Worm (Caenorhabditis elegans) whole organism, L4 larva: Measurements from ENCODE around the gene mtp-18.
A peak's percentile ranks its signal among the peaks of the same experiment; 100 is the strongest.

Experiments
- F10B5.3 ChIP-seq: sonication (generic microtip); optimal IDR thresholded peaks from 2 replicates; lab custom pipeline; 2016; ENCODE audit warnings: mild to moderate bottlenecking, missing genetic modification characterization, missing compliant biosample characterization
- F44E2.7 ChIP-seq: fragments of 200-800 bp; sonication (Bioruptor generic); IDR thresholded peaks from 2 replicates; pipeline ENCODE4 v2.1.2; 2022; ENCODE audit warnings: missing genetic modification characterization, missing compliant biosample characterization
- F49E8.2 ChIP-seq: sonication (generic microtip); optimal IDR thresholded peaks from 2 replicates; lab custom pipeline; 2016; ENCODE audit warnings: missing compliant biosample characterization, mild to moderate bottlenecking, missing genetic modification characterization, borderline replicate concordance
- T20F7.1 ChIP-seq: fragments of 200-800 bp; sonication (Bioruptor generic); optimal IDR thresholded peaks from 2 replicates; lab custom pipeline; 2018; ENCODE audit warnings: mild to moderate bottlenecking, missing genetic modification characterization, missing compliant biosample characterization
- Y105C5A.15 ChIP-seq: fragments of 200-800 bp; sonication (Bioruptor generic); IDR thresholded peaks from 2 replicates; pipeline ENCODE4 v1.3.6; 2022; ENCODE audit warnings: missing genetic modification characterization, missing compliant biosample characterization
- Y5F2A.4 ChIP-seq: fragments of 200-800 bp; sonication (Bioruptor generic); optimal IDR thresholded peaks from 2 replicates; lab custom pipeline; 2018; ENCODE audit warnings: mild to moderate bottlenecking, missing genetic modification characterization, missing compliant biosample characterization
- ZK337.2 ChIP-seq: fragments of 200-800 bp; sonication (Bioruptor generic); IDR thresholded peaks from 2 replicates; pipeline ENCODE4 v1.3.6; 2022; ENCODE audit warnings: missing genetic modification reagents, missing genetic modification characterization, missing compliant biosample characterization
- ZK546.5 ChIP-seq, 2 experiments: sonication (generic microtip); optimal IDR thresholded peaks; 2 replicates each; lab custom pipeline; 2017; ENCODE audit warnings: missing biosample characterization in 2 of 2, missing genetic modification characterization in 2 of 2
- aha-1 ChIP-seq: fragments of 150-350 bp; peaks from one replicate; lab custom pipeline; 2014; ENCODE audit warnings: missing biosample characterization, missing genetic modification characterization
- ceh-44 ChIP-seq: fragments of 200-800 bp; sonication (Bioruptor generic); IDR thresholded peaks from 2 replicates; pipeline ENCODE4 v1.3.6; 2022; ENCODE audit warnings: missing genetic modification reagents, missing genetic modification characterization, missing compliant biosample characterization
- ceh-62 ChIP-seq: sonication (generic microtip); optimal IDR thresholded peaks from 2 replicates; lab custom pipeline; 2017; ENCODE audit warnings: missing biosample characterization, missing genetic modification characterization
- ces-1 ChIP-seq: fragments of 150-350 bp; sonication (generic microtip); optimal IDR thresholded peaks from 4 replicates; lab custom pipeline; 2014; ENCODE audit warnings: missing biosample characterization, missing genetic modification reagents, missing genetic modification characterization
- daf-16 ChIP-seq, 3 experiments: sonication (generic microtip); optimal IDR thresholded peaks; 2 replicates each; lab custom pipeline; 2016 to 2017; ENCODE audit warnings: missing genetic modification characterization in 3 of 3, missing genetic modification reagents in 3 of 3, mild to moderate bottlenecking in 2 of 3, missing compliant biosample characterization in 2 of 3, missing biosample characterization in 1 of 3, moderate library complexity in 1 of 3
- daf-19 ChIP-seq: fragments of 200-800 bp; sonication (Bioruptor generic); conservative IDR thresholded peaks from 2 replicates; pipeline ENCODE4 v1.3.6; 2022; ENCODE audit warnings: missing genetic modification characterization, missing compliant biosample characterization
- dmd-6 ChIP-seq: fragments of 200-800 bp; sonication (Bioruptor generic); IDR thresholded peaks from 2 replicates; pipeline ENCODE4 v1.3.6; 2022; ENCODE audit warnings: missing genetic modification reagents, missing genetic modification characterization, missing compliant biosample characterization
- dpl-1 ChIP-seq: fragments of 150-350 bp; optimal IDR thresholded peaks from 2 replicates; lab custom pipeline; 2014; ENCODE audit warnings: missing biosample characterization, missing genetic modification reagents, missing genetic modification characterization
- dve-1 ChIP-seq: sonication (generic microtip); optimal IDR thresholded peaks from 2 replicates; lab custom pipeline; 2017; ENCODE audit warnings: antibody characterized with exemption, mild to moderate bottlenecking, missing genetic modification characterization, missing compliant biosample characterization; ENCODE audit not compliant: insufficient read depth
- fkh-10 ChIP-seq: fragments of 150-350 bp; optimal IDR thresholded peaks from 2 replicates; lab custom pipeline; 2014; ENCODE audit warnings: missing biosample characterization, missing genetic modification reagents, missing genetic modification characterization
- fos-1 ChIP-seq: fragments of 150-350 bp; optimal IDR thresholded peaks from 2 replicates; lab custom pipeline; 2014; ENCODE audit warnings: missing biosample characterization, missing genetic modification characterization
- gei-8 ChIP-seq: fragments of 200-800 bp; sonication (Bioruptor generic); optimal IDR thresholded peaks from 2 replicates; lab custom pipeline; 2018; ENCODE audit warnings: mild to moderate bottlenecking, missing genetic modification characterization, missing compliant biosample characterization
- hif-1 ChIP-seq, 2 experiments: sonication (generic microtip); optimal IDR thresholded peaks; 2 replicates each; lab custom pipeline; 2016 to 2017; ENCODE audit warnings: missing compliant biosample characterization in 2 of 2, missing genetic modification characterization in 2 of 2, missing genetic modification reagents in 2 of 2, missing genotype in 2 of 2, mild to moderate bottlenecking in 1 of 2
- hlh-30 ChIP-seq: sonication (generic microtip); optimal IDR thresholded peaks from 2 replicates; lab custom pipeline; 2017; ENCODE audit warnings: antibody characterized with exemption, mild to moderate bottlenecking, missing genetic modification characterization, missing compliant biosample characterization; ENCODE audit not compliant: insufficient read depth
- lin-13 ChIP-seq: fragments of 150-350 bp; optimal IDR thresholded peaks from 2 replicates; lab custom pipeline; 2014; ENCODE audit warnings: missing biosample characterization, missing genetic modification reagents, missing genetic modification characterization
- lin-15B ChIP-seq: fragments of 150-350 bp; sonication (generic microtip); optimal IDR thresholded peaks from 3 replicates; lab custom pipeline; 2014; ENCODE audit warnings: missing biosample characterization, missing genetic modification characterization
- lin-29 ChIP-seq: fragments of 200-800 bp; sonication (Bioruptor generic); IDR thresholded peaks from 2 replicates; pipeline ENCODE4 v1.3.6; 2022; ENCODE audit warnings: missing genetic modification reagents, missing genetic modification characterization, missing compliant biosample characterization
- lir-3 ChIP-seq: sonication (generic microtip); optimal IDR thresholded peaks from 2 replicates; lab custom pipeline; 2016; ENCODE audit warnings: mild to moderate bottlenecking, missing genetic modification characterization, missing compliant biosample characterization
- madf-9 ChIP-seq: fragments of 200-800 bp; sonication (Bioruptor generic); conservative IDR thresholded peaks from 2 replicates; pipeline ENCODE4 v1.3.6; 2022; ENCODE audit warnings: missing genetic modification reagents, missing genetic modification characterization, missing compliant biosample characterization
- mdt-29 ChIP-seq: fragments of 200-800 bp; sonication (Bioruptor generic); IDR thresholded peaks from 2 replicates; pipeline ENCODE4 v1.3.6; 2022; ENCODE audit warnings: missing genetic modification reagents, missing genetic modification characterization, missing compliant biosample characterization
- mep-1 ChIP-seq: fragments of 150-350 bp; sonication (generic microtip); optimal IDR thresholded peaks from 3 replicates; lab custom pipeline; 2014; ENCODE audit warnings: missing biosample characterization, missing genetic modification characterization
- nhr-28 ChIP-seq: fragments of 150-350 bp; optimal IDR thresholded peaks from 2 replicates; lab custom pipeline; 2014; ENCODE audit warnings: missing biosample characterization, missing genetic modification characterization
- nhr-41 ChIP-seq: fragments of 200-800 bp; sonication (Bioruptor generic); IDR thresholded peaks from 2 replicates; pipeline ENCODE4 v1.3.6; 2022; ENCODE audit warnings: missing genetic modification reagents, missing genetic modification characterization, missing compliant biosample characterization
- rbr-2 ChIP-seq: sonication (generic microtip); optimal IDR thresholded peaks from 2 replicates; lab custom pipeline; 2016; ENCODE audit warnings: missing genotype, missing genetic modification characterization, missing compliant biosample characterization
- saeg-2 ChIP-seq: fragments of 200-800 bp; sonication (Bioruptor generic); IDR thresholded peaks from 2 replicates; pipeline ENCODE4 v1.3.6; 2022; ENCODE audit warnings: missing genetic modification reagents, missing genetic modification characterization, missing compliant biosample characterization
- sdz-12 ChIP-seq: fragments of 200-800 bp; sonication (Bioruptor generic); optimal IDR thresholded peaks from 2 replicates; lab custom pipeline; 2018; ENCODE audit warnings: mild to moderate bottlenecking, missing genetic modification characterization, missing compliant biosample characterization
- snpc-4 ChIP-seq: fragments of 150-350 bp; optimal IDR thresholded peaks from 2 replicates; lab custom pipeline; 2014; ENCODE audit warnings: missing biosample characterization, missing genetic modification characterization
- spr-1 ChIP-seq: sonication (generic microtip); optimal IDR thresholded peaks from 2 replicates; lab custom pipeline; 2016; ENCODE audit warnings: mild to moderate bottlenecking, missing genetic modification characterization, missing compliant biosample characterization
- unc-39 ChIP-seq: sonication (generic microtip); optimal IDR thresholded peaks from 2 replicates; lab custom pipeline; 2017; ENCODE audit warnings: missing biosample characterization, missing genetic modification characterization
- unc-62 ChIP-seq, 3 experiments: fragments of 150-350 bp in 1 of 3; sonication (generic microtip); optimal IDR thresholded peaks in 2 of 3; peaks in 1 of 3; 1 replicate in 1 of 3; 2 replicates in 2 of 3; lab custom pipeline; 2014 to 2017; ENCODE audit warnings: missing biosample characterization in 3 of 3, missing genetic modification characterization in 3 of 3, missing genetic modification reagents in 3 of 3, missing genotype in 1 of 3
- zfp-2 ChIP-seq: sonication (generic microtip); optimal IDR thresholded peaks from 2 replicates; lab custom pipeline; 2016; ENCODE audit warnings: mild to moderate bottlenecking, missing genetic modification characterization, missing compliant biosample characterization
- zip-2 ChIP-seq: fragments of 150-350 bp; optimal IDR thresholded peaks from 2 replicates; lab custom pipeline; 2014; ENCODE audit warnings: missing biosample characterization, missing genetic modification characterization
- ztf-7 ChIP-seq: fragments of 150-350 bp; optimal IDR thresholded peaks from 2 replicates; lab custom pipeline; 2014; ENCODE audit warnings: missing biosample characterization, missing genetic modification characterization

mtp-18 gene

ce11 chrX:6250272-6250752 is 44.1 kb upstream of the mtp-18 start (continued):
- TF ChIP-seq ZK337.2 (GFP tag; lab: Robert Waterston, UW) (no peak), ceh-62 (tag; lab: Kevin White, UChicago) (no peak), F49E8.2 (tag; lab: Kevin White, UChicago) (no peak), snpc-4 (tag; lab: Kevin White, UChicago) (no peak), F10B5.3 (no peak), gei-8 (no peak), lin-13 (peak; percentile 23), ZK546.5 (tag; optimal IDR thresholded peaks at IDR 0.05; lab: Kevin White, UChicago) (no peak), T20F7.1 (no peak), aha-1 (tag; lab: Kevin White, UChicago) (peak; percentile 7), fkh-10 (no peak), lir-3 (tag; lab: Kevin White, UChicago) (no peak), nhr-41 (GFP tag; lab: Robert Waterston, UW) (peak; percentile 41; the same call in 1 of the 2 replicates), sdz-12 (no peak), ztf-7 (peak; percentile 81), hlh-30 (tag; lab: Kevin White, UChicago) (peak; percentile 54), lin-29 (GFP tag; lab: Robert Waterston, UW) (no peak), mdt-29 (GFP tag; lab: Robert Waterston, UW) (no peak), ceh-44 (GFP tag; lab: Robert Waterston, UW) (no peak)

- TF ChIP-seq unc-62 (GFP tag; optimal IDR thresholded peaks at IDR 0.05 in 1 of 2; lab: Kevin White, UChicago) (no peak), unc-62 (tag; optimal IDR thresholded peaks at IDR 0.05; lab: Kevin White, UChicago) (no peak), nhr-28 (tag; lab: Kevin White, UChicago) (peak; percentile 66), saeg-2 (no peak), dve-1 (tag; lab: Kevin White, UChicago) (peak; percentile 17), hif-1 (tag; optimal IDR thresholded peaks at IDR 0.05; lab: Kevin White, UChicago) (no peak), F44E2.7 (GFP tag; lab: Robert Waterston, UW) (no peak), daf-16 (GFP tag; optimal IDR thresholded peaks at IDR 0.05; lab: Kevin White, UChicago) (no peak), daf-16 (tag; optimal IDR thresholded peaks at IDR 0.05; lab: Kevin White, UChicago) (peak; percentile 58), Y5F2A.4 (GFP tag; lab: Kevin White, UChicago) (no peak), zip-2 (tag; lab: Kevin White, UChicago) (no peak), dpl-1 (GFP tag; lab: Kevin White, UChicago) (peak; percentile 3), lin-15B (tag; lab: Kevin White, UChicago) (no peak), madf-9 (GFP tag; lab: Robert Waterston, UW) (no peak), F49E8.2 (tag; lab: Kevin White, UChicago) (no peak), spr-1 (tag; lab: Kevin White, UChicago) (no peak), Y105C5A.15 (no peak), ces-1 (GFP tag; lab: Kevin White, UChicago) (peak; percentile 12), rbr-2 (tag; lab: Kevin White, UChicago) (no peak), ZK546.5 (tag; optimal IDR thresholded peaks at IDR 0.05; lab: Kevin White, UChicago) (no peak), aha-1 (tag; lab: Kevin White, UChicago) (no peak), zfp-2 (tag; lab: Kevin White, UChicago) (no peak), daf-19 (no peak), ZK337.2 (GFP tag; lab: Robert Waterston, UW) (no peak), fkh-10 (peak; percentile 10), dmd-6 (GFP tag; lab: Robert Waterston, UW) (peak; percentile 52), unc-39 (tag; lab: Kevin White, UChicago) (no peak), mep-1 (tag; lab: Kevin White, UChicago) (no peak), fos-1 (no peak)
Measured at ce11 chrX:6248778-6249658, 42.8 kb upstream of the mtp-18 start.
